Worm (Caenorhabditis elegans) whole organism, late embryonic: ENCODE data around the gene F10E7.2.
A peak's percentile ranks its signal among the peaks of the same experiment; 100 is the strongest.

Experiments
- C08G9.2 ChIP-seq: sonication (generic microtip); optimal IDR thresholded peaks from 2 replicates; lab custom pipeline; 2016; ENCODE audit warnings: mild to moderate bottlenecking, missing genetic modification characterization, moderate library complexity, missing compliant biosample characterization
- C38D4.7 ChIP-seq: fragments of 200-800 bp; sonication (Bioruptor generic); optimal IDR thresholded peaks from 2 replicates; lab custom pipeline; 2018; ENCODE audit warnings: mild to moderate bottlenecking, missing genetic modification characterization, moderate library complexity, missing compliant biosample characterization
- F13H6.1 ChIP-seq: sonication (generic microtip); optimal IDR thresholded peaks from 2 replicates; lab custom pipeline; 2016; ENCODE audit warnings: missing genetic modification characterization, missing compliant biosample characterization
- K09A11.1 ChIP-seq: sonication (generic microtip); optimal IDR thresholded peaks from 2 replicates; lab custom pipeline; 2017; ENCODE audit warnings: antibody characterized with exemption, mild to moderate bottlenecking, missing genetic modification characterization, missing compliant biosample characterization; ENCODE audit not compliant: insufficient read depth
- T23F11.4 ChIP-seq: fragments of 200-800 bp; sonication (Bioruptor generic); optimal IDR thresholded peaks from 2 replicates; lab custom pipeline; 2018; ENCODE audit warnings: mild to moderate bottlenecking, missing genetic modification characterization, missing compliant biosample characterization
- Y22D7AL.16 ChIP-seq: sonication (generic microtip); optimal IDR thresholded peaks from 2 replicates; lab custom pipeline; 2016; ENCODE audit warnings: missing genetic modification characterization, missing compliant biosample characterization
- ceh-14 ChIP-seq: sonication (generic microtip); optimal IDR thresholded peaks from 2 replicates; lab custom pipeline; 2016; ENCODE audit warnings: missing genotype, missing genetic modification characterization, missing compliant biosample characterization
- ceh-19 ChIP-seq: fragments of 200-800 bp; sonication (Bioruptor generic); optimal IDR thresholded peaks from 2 replicates; lab custom pipeline; 2018; ENCODE audit warnings: mild to moderate bottlenecking, missing genetic modification characterization, missing compliant biosample characterization
- ceh-2 ChIP-seq: sonication (generic microtip); optimal IDR thresholded peaks from 2 replicates; lab custom pipeline; 2016; ENCODE audit warnings: missing genotype, missing genetic modification characterization, missing compliant biosample characterization
- ceh-22 ChIP-seq: sonication (generic microtip); optimal IDR thresholded peaks from 2 replicates; lab custom pipeline; 2017; ENCODE audit warnings: missing biosample characterization, missing genetic modification characterization
- ceh-24 ChIP-seq: sonication (generic microtip); optimal IDR thresholded peaks from 2 replicates; lab custom pipeline; 2016; ENCODE audit warnings: mild to moderate bottlenecking, missing genetic modification characterization, missing compliant biosample characterization
- ceh-31 ChIP-seq: sonication (generic microtip); optimal IDR thresholded peaks from 2 replicates; lab custom pipeline; 2016; ENCODE audit warnings: missing genetic modification characterization, missing compliant biosample characterization
- ceh-34 ChIP-seq: sonication (generic microtip); optimal IDR thresholded peaks from 2 replicates; lab custom pipeline; 2016; ENCODE audit warnings: mild to moderate bottlenecking, missing genetic modification characterization, missing compliant biosample characterization
- ceh-45 ChIP-seq: fragments of 200-800 bp; sonication (Bioruptor generic); IDR thresholded peaks from 2 replicates; pipeline ENCODE4 v1.3.6; 2022; ENCODE audit warnings: missing genetic modification reagents, missing genetic modification characterization, missing compliant biosample characterization
- che-1 ChIP-seq: sonication (generic microtip); optimal IDR thresholded peaks from 2 replicates; lab custom pipeline; 2016; ENCODE audit warnings: mild to moderate bottlenecking, missing genetic modification characterization, missing compliant biosample characterization
- dve-1 ChIP-seq: sonication (generic microtip); optimal IDR thresholded peaks from 2 replicates; lab custom pipeline; 2017; ENCODE audit warnings: antibody characterized with exemption, mild to moderate bottlenecking, missing genetic modification characterization, missing compliant biosample characterization
- elt-2 ChIP-seq: sonication (generic microtip); optimal IDR thresholded peaks from 2 replicates; lab custom pipeline; 2016; ENCODE audit warnings: missing genetic modification reagents, missing genetic modification characterization, missing compliant biosample characterization
- elt-4 ChIP-seq: sonication (generic microtip); optimal IDR thresholded peaks from 2 replicates; lab custom pipeline; 2016; ENCODE audit warnings: missing genetic modification characterization, missing compliant biosample characterization
- ets-4 ChIP-seq: sonication (generic microtip); optimal IDR thresholded peaks from 2 replicates; lab custom pipeline; 2016; ENCODE audit warnings: missing genetic modification characterization, missing compliant biosample characterization
- fax-1 ChIP-seq: sonication (generic microtip); optimal IDR thresholded peaks from 2 replicates; lab custom pipeline; 2016; ENCODE audit warnings: missing genotype, missing genetic modification characterization, missing compliant biosample characterization
- fkh-10 ChIP-seq: fragments of 150-350 bp; optimal IDR thresholded peaks from 2 replicates; lab custom pipeline; 2014; ENCODE audit warnings: missing biosample characterization, missing genetic modification reagents, missing genetic modification characterization
- fkh-6 ChIP-seq: sonication (generic microtip); optimal IDR thresholded peaks from 2 replicates; lab custom pipeline; 2016; ENCODE audit warnings: missing genetic modification characterization, missing compliant biosample characterization
- hlh-13 ChIP-seq: fragments of 200-800 bp; sonication (Bioruptor generic); optimal IDR thresholded peaks from 2 replicates; lab custom pipeline; 2018; ENCODE audit warnings: mild to moderate bottlenecking, missing genetic modification characterization, missing compliant biosample characterization
- hlh-15 ChIP-seq: sonication (generic microtip); optimal IDR thresholded peaks from 2 replicates; lab custom pipeline; 2016; ENCODE audit warnings: missing genetic modification characterization, missing compliant biosample characterization
- hlh-6 ChIP-seq: sonication (generic microtip); optimal IDR thresholded peaks from 2 replicates; lab custom pipeline; 2016; ENCODE audit warnings: missing genotype, missing genetic modification characterization, missing compliant biosample characterization
- lin-11 ChIP-seq: fragments of 200-800 bp; sonication (Bioruptor generic); optimal IDR thresholded peaks from 2 replicates; lab custom pipeline; 2018; ENCODE audit warnings: mild to moderate bottlenecking, missing genetic modification characterization, missing compliant biosample characterization
- mec-3 ChIP-seq: sonication (generic microtip); optimal IDR thresholded peaks from 2 replicates; lab custom pipeline; 2016; ENCODE audit warnings: borderline replicate concordance, missing genetic modification characterization, missing compliant biosample characterization
- nhr-11 ChIP-seq: fragments of 150-350 bp; optimal IDR thresholded peaks from 2 replicates; lab custom pipeline; 2014; ENCODE audit warnings: missing biosample characterization, missing genetic modification characterization
- npax-4 ChIP-seq: sonication (generic microtip); optimal IDR thresholded peaks from 2 replicates; lab custom pipeline; 2016; ENCODE audit warnings: missing genetic modification characterization, missing compliant biosample characterization
- odd-2 ChIP-seq: sonication (generic microtip); optimal IDR thresholded peaks from 2 replicates; lab custom pipeline; 2017; ENCODE audit warnings: antibody characterized with exemption, mild to moderate bottlenecking, missing genetic modification characterization, missing compliant biosample characterization
- pat-9 ChIP-seq: fragments of 200-800 bp; sonication (Bioruptor generic); optimal IDR thresholded peaks from 2 replicates; lab custom pipeline; 2018; ENCODE audit warnings: mild to moderate bottlenecking, missing genetic modification characterization, moderate library complexity, missing compliant biosample characterization
- pha-2 ChIP-seq: sonication (generic microtip); optimal IDR thresholded peaks from 2 replicates; lab custom pipeline; 2017; ENCODE audit warnings: mild to moderate bottlenecking, missing genetic modification characterization, missing compliant biosample characterization
- pha-4 ChIP-seq: fragments of 150-350 bp; optimal IDR thresholded peaks from 2 replicates; lab custom pipeline; 2018; ENCODE audit warnings: missing biosample characterization, missing genetic modification reagents, missing genetic modification characterization
- pros-1 ChIP-seq: fragments of 150-350 bp; optimal IDR thresholded peaks from 2 replicates; lab custom pipeline; 2014; ENCODE audit warnings: missing biosample characterization, missing genetic modification reagents, missing genetic modification characterization
- ref-2 ChIP-seq: sonication (generic microtip); optimal IDR thresholded peaks from 2 replicates; lab custom pipeline; 2016; ENCODE audit warnings: missing genetic modification characterization, missing compliant biosample characterization
- sox-2 ChIP-seq: fragments of 200-800 bp; sonication (Bioruptor generic); IDR thresholded peaks from 2 replicates; pipeline ENCODE4 v1.3.6; 2022; ENCODE audit warnings: missing genetic modification reagents, missing genetic modification characterization, missing compliant biosample characterization
- sox-4 ChIP-seq: sonication (generic microtip); optimal IDR thresholded peaks from 2 replicates; lab custom pipeline; 2017; ENCODE audit warnings: mild to moderate bottlenecking, missing genetic modification characterization, inconsistent platforms, missing compliant biosample characterization
- tbx-2 ChIP-seq: sonication (generic microtip); optimal IDR thresholded peaks from 2 replicates; lab custom pipeline; 2016; ENCODE audit warnings: missing genetic modification characterization, missing compliant biosample characterization
- unc-3 ChIP-seq, 2 experiments: fragments of 200-800 bp in 1 of 2; sonication (Bioruptor generic) in 1 of 2; sonication (generic microtip) in 1 of 2; conservative IDR thresholded peaks in 1 of 2; optimal IDR thresholded peaks in 1 of 2; 2 replicates each; pipeline versions ENCODE4 v1.3.6 to Lab custom; 2016 to 2022; ENCODE audit warnings: missing compliant biosample characterization in 2 of 2, missing genetic modification characterization in 2 of 2, missing genetic modification reagents in 1 of 2
- unc-42 ChIP-seq: sonication (generic microtip); optimal IDR thresholded peaks from 2 replicates; lab custom pipeline; 2016; ENCODE audit warnings: missing genotype, missing genetic modification characterization, missing compliant biosample characterization
- unc-55 ChIP-seq: sonication (generic microtip); optimal IDR thresholded peaks from 2 replicates; lab custom pipeline; 2017; ENCODE audit warnings: missing biosample characterization, missing genetic modification reagents, missing genetic modification characterization
- unc-86 ChIP-seq: sonication (generic microtip); optimal IDR thresholded peaks from 2 replicates; lab custom pipeline; 2016; ENCODE audit warnings: missing genetic modification characterization, missing compliant biosample characterization
- zip-5 ChIP-seq: sonication (generic microtip); optimal IDR thresholded peaks from 2 replicates; lab custom pipeline; 2016; ENCODE audit warnings: missing genetic modification characterization, missing compliant biosample characterization
- ztf-16 ChIP-seq: sonication (generic microtip); optimal IDR thresholded peaks from 2 replicates; lab custom pipeline; 2017; ENCODE audit warnings: missing genetic modification characterization, missing compliant biosample characterization

F10E7.2 gene

DNA sequence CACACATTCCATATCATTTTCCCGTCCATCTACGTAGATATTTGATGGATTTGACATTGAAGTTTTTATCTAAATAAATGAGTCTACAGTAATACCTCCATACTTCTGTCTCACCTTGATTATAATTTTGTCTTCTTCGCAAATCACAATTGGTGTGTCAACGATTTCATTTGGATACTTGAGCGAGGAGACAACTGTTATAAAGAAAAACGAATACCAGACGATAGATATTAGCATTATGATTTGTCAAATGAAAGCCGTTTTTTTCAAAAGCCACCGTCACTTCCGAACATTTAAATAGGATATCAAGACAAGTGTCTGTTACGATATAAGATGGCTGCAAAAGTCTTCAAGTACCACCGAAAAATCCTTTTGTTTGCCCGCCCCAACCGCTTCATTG lies 6.4 kb upstream of the F10E7.2 start, which contains the start of gene cutl-5:
TSS of gene cutl-5 (minus strand) at position 269 of the 400 bp plus-strand sequence.
- TF ChIP-seq elt-2 (tag; lab: Kevin White, UChicago) (no peak), elt-4 (tag; lab: Kevin White, UChicago) (no peak), F13H6.1 (tag; lab: Kevin White, UChicago) (no peak), Y22D7AL.16 (tag; lab: Kevin White, UChicago) (no peak), ceh-14 (no peak), C08G9.2 (tag; lab: Kevin White, UChicago) (no peak), ets-4 (no peak), sox-4 (tag; lab: Kevin White, UChicago) (no peak), ceh-24 (tag; lab: Kevin White, UChicago) (no peak), C38D4.7 (no peak), che-1 (no peak), fkh-6 (no peak), npax-4 (no peak), ztf-16 (tag; lab: Kevin White, UChicago) (no peak), ceh-22 (tag; lab: Kevin White, UChicago) (no peak), unc-42 (no peak), ceh-19 (GFP tag; lab: Kevin White, UChicago) (no peak), ceh-34 (no peak), K09A11.1 (tag; lab: Kevin White, UChicago) (no peak), fax-1 (tag; lab: Kevin White, UChicago) (no peak)
- TF ChIP-seq, all 69 proteins: peak for 0

DNA sequence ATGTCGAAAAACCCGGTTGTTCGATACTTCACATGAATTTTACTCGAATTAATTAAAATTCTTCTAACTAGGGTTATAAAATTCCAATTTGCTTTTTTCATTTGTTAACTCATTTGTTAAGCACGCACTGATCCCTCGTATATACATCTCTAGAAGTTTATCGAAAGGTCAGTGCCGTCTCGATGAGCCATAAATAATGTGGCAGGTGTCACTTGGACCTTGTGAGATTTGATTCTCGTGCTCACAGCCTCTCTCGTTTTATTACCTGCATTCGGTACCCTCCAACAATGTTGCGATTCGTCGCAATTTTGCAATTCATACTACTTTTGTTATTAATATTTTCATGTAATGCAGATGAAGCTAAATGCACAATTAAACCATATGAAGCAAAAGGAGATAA lies 5.7 kb upstream of the F10E7.2 start, which contains the start of gene spon-1:
TSS of gene spon-1 (plus strand) at position 208 of the 400 bp plus-strand sequence.
- TF ChIP-seq pros-1 (tag; lab: Kevin White, UChicago), result no peak
- peak; percentile 54 for TF ChIP-seq unc-55 (GFP tag; lab: Kevin White, UChicago)
- no peak for TF ChIP-seq elt-2 (tag; lab: Kevin White, UChicago)
- TF ChIP-seq, all 69 proteins: peak for 1

DNA sequence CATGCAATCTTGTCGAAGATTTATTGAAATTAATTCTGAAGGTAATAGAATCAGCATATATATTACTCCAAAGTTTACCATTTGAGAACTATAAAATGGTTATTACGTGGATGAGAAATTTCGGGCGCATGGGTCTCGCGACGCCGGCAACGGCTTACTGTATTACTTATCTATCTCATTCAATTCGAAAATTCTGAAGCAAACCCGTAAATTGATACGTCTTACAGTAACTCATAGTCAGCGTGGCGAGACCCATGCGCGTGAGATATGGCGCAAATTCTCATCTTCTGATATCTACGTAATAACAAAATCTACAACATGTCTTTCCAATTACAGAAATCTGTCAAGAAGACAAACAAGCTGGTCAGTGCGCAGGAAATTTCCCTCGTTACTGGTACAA lies 2.5 kb upstream of the F10E7.2 start:
- TF ChIP-seq hlh-6 (tag; lab: Kevin White, UChicago) (no peak), C38D4.7 (no peak), ceh-14 (no peak), ceh-45 (GFP tag; lab: Robert Waterston, UW) (no peak), ceh-31 (tag; lab: Kevin White, UChicago) (no peak), ceh-24 (tag; lab: Kevin White, UChicago) (no peak), fkh-10 (GFP tag; lab: Kevin White, UChicago) (no peak), ref-2 (tag; lab: Kevin White, UChicago) (no peak), sox-2 (GFP tag; lab: Robert Waterston, UW) (no peak), fkh-6 (no peak), unc-3 (GFP tag; conservative IDR thresholded peaks at IDR 0.05; lab: Robert Waterston, UW) (no peak), unc-3 (tag; optimal IDR thresholded peaks at IDR 0.05; lab: Kevin White, UChicago) (no peak), ceh-2 (tag; lab: Kevin White, UChicago) (no peak)

DNA sequence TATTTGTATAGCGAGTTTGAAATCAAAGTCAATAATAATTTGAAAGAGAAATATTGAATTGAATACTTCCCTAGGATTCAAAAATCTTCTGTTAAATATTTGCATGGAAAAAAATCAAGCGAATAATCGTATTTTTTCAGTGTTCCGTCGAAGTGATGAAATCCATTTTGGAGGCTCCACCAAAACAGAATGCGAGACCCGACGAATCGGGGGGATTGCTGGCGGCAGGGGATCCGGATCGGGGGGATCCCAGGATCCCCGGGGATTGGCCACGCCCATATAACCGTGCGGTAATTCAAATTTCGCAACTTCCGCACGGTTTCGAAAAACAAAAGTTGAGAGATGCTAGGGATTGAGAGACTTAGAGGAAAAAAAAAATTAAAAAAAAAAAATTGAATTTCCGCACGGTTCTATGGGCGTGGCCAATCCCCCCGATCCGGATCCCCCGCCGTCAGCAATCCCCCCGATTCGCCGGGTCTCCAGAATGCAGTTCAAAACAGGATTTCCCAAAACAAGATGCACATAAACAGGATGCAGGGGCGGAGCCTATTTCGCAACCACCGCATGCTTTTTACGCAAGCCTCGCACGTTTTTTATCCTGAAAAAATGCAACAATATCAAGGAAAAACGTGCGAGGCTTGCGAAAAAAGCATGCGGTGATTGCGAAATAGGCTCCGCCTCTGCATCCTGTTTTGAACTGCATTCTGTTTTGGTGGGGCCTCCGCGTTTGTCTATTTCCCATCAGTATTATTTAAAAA lies 798 bp downstream of the F10E7.2 start, which contains the start of gene F10E7.11:
TSS of gene F10E7.11 (minus strand) at position 232 of the 758 bp plus-strand sequence.
- no peak for TF ChIP-seq unc-55 (GFP tag; lab: Kevin White, UChicago)
- no peak for TF ChIP-seq fkh-6
- TF ChIP-seq zip-5, result peak; percentile 29
- no peak for TF ChIP-seq elt-4 (tag; lab: Kevin White, UChicago)
- no peak for TF ChIP-seq pros-1 (tag; lab: Kevin White, UChicago)
- TF ChIP-seq lin-11 (tag; lab: Kevin White, UChicago), result no peak
- TF ChIP-seq tbx-2 (tag; lab: Kevin White, UChicago), result peak; percentile 59
- TF ChIP-seq pha-2 (tag; lab: Kevin White, UChicago), result no peak
- TF ChIP-seq hlh-6 (tag; lab: Kevin White, UChicago), result no peak
- no peak for TF ChIP-seq unc-86 (tag; lab: Kevin White, UChicago)
- no peak for TF ChIP-seq dve-1 (tag; lab: Kevin White, UChicago)
- no peak for TF ChIP-seq odd-2 (tag; lab: Kevin White, UChicago)
- no peak for TF ChIP-seq pat-9 (tag; lab: Kevin White, UChicago)
- no peak for TF ChIP-seq mec-3 (tag; lab: Kevin White, UChicago)
- no peak for TF ChIP-seq ets-4
- TF ChIP-seq T23F11.4 (GFP tag; lab: Kevin White, UChicago), result no peak
- no peak for TF ChIP-seq sox-2 (GFP tag; lab: Robert Waterston, UW)
- no peak for TF ChIP-seq ceh-24 (tag; lab: Kevin White, UChicago)
- TF ChIP-seq ceh-31 (tag; lab: Kevin White, UChicago), result peak; percentile 25
- TF ChIP-seq nhr-11 (tag; lab: Kevin White, UChicago), result no peak
- peak; percentile 9 for TF ChIP-seq C08G9.2 (tag; lab: Kevin White, UChicago)
- TF ChIP-seq hlh-15 (tag; lab: Kevin White, UChicago), result no peak
- no peak for TF ChIP-seq pha-4 (tag; lab: Kevin White, UChicago)
- TF ChIP-seq hlh-13 (GFP tag; lab: Kevin White, UChicago), result no peak
